Worm (Caenorhabditis elegans) whole organism, midembryonic: ENCODE results near the gene R13D7.2.

Source experiments
- cog-1 ChIP-seq: sonication (generic microtip); optimal IDR thresholded peaks from 2 replicates; lab custom pipeline; 2016; ENCODE audit warnings: missing genetic modification characterization, missing compliant biosample characterization
- flt-1 ChIP-seq: fragments of 200-800 bp; sonication (Bioruptor generic); IDR thresholded peaks from 2 replicates; pipeline ENCODE4 v1.3.6; 2022; ENCODE audit warnings: missing genetic modification characterization, missing compliant biosample characterization
- ztf-23 ChIP-seq: fragments of 200-800 bp; sonication (Bioruptor generic); IDR thresholded peaks from 2 replicates; pipeline ENCODE4 v1.3.6; 2022; ENCODE audit warnings: missing genetic modification reagents, missing genetic modification characterization, missing compliant biosample characterization

DNA sequence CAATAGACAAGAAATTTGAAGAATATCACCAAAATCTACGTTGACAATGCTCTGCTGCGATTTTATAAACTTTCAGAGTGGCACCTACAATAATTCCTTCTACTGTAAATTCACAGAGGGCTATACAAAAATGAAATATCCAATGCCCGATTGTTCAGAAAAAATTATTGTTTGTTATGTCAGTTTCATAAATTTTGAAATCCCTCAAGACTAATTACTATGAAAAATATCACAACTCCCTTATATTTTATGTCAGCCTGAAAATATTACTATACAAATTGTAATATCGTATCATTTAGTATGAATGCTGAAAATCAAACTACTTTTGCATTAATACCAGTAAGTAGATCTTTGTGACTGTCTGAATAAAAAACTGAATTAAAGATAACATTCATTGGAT is 9.1 kb upstream of the R13D7.2 start, which contains the start of gene srx-60:
- TF ChIP-seq flt-1 (GFP tag; lab: Robert Waterston, UW) (no peak), cog-1 (no peak), ztf-23 (no peak)
